Worm (Caenorhabditis elegans): ENCODE data around the gene dpf-4.

- TF ChIP-seq ama-1 (optimal IDR thresholded peaks at IDR 0.05) (no peak), B0310.2 (tag; optimal IDR thresholded peaks at IDR 0.05) (no peak), hmg-4 (GFP tag; optimal IDR thresholded peaks at IDR 0.05) (no peak), pes-1 (GFP tag; IDR thresholded peaks at IDR 0.05) (no peak), F13C5.2 (tag; optimal IDR thresholded peaks at IDR 0.05) (no peak), sea-1 (GFP tag; conservative IDR thresholded peaks at IDR 0.05) (no peak), tra-4 (tag; optimal IDR thresholded peaks at IDR 0.05) (no peak), scrt-1 (GFP tag; IDR thresholded peaks at IDR 0.05) (no peak), tbx-11 (GFP tag; IDR thresholded peaks at IDR 0.05) (no peak), hnd-1 (tag; optimal IDR thresholded peaks at IDR 0.05) (no peak), flt-1 (GFP tag; IDR thresholded peaks at IDR 0.05) (no peak)
Measured at ce11 chrIII:5875418-5875702, 16.3 kb downstream of the dpf-4 start.

All from whole organism, early embryonic.